Fruit fly (Drosophila melanogaster) whole organism, embryonic: ENCODE measurements around the gene CG17177.
A peak's percentile ranks its signal among the peaks of the same experiment; 100 is the strongest.

Source experiments
- CG10959 ChIP-seq: fragments of 200-800 bp; sonication (Bioruptor generic); IDR thresholded peaks from 2 replicates; pipeline ENCODE4 v1.3.6; 2022; ENCODE audit warnings: missing biosample characterization, missing genetic modification characterization
- CG12155 ChIP-seq: fragments of 200-800 bp; sonication (Bioruptor generic); optimal IDR thresholded peaks from 3 replicates; lab custom pipeline; 2016; ENCODE audit warnings: missing biosample characterization, missing genetic modification characterization
- CG14860 ChIP-seq: fragments of 200-800 bp; sonication (Bioruptor generic); IDR thresholded peaks from 3 replicates; pipeline ENCODE4 v1.3.6; 2022; ENCODE audit warnings: missing biosample characterization, missing genetic modification characterization; ENCODE audit not compliant: partially characterized antibody
- CG14965 ChIP-seq: fragments of 200-800 bp; sonication (Bioruptor generic); optimal IDR thresholded peaks from 2 replicates; lab custom pipeline; 2016; ENCODE audit warnings: missing biosample characterization, missing genetic modification characterization, borderline replicate concordance
- CG15601 ChIP-seq: fragments of 200-800 bp; sonication (Bioruptor generic); optimal IDR thresholded peaks from 3 replicates; lab custom pipeline; 2019; ENCODE audit warnings: missing biosample characterization, mild to moderate bottlenecking, missing genetic modification characterization, moderate library complexity
- CG16815 ChIP-seq: fragments of 200-800 bp; sonication (Bioruptor generic); optimal IDR thresholded peaks from 3 replicates; lab custom pipeline; 2017; ENCODE audit warnings: missing biosample characterization, mild to moderate bottlenecking, missing genetic modification characterization
- CG17328 ChIP-seq: fragments of 200-800 bp; sonication (Bioruptor generic); IDR thresholded peaks from 2 replicates; pipeline ENCODE4 v1.3.6; 2022; ENCODE audit warnings: missing biosample characterization, missing genetic modification characterization
- CG17385 ChIP-seq: fragments of 200-800 bp; sonication (Bioruptor generic); optimal IDR thresholded peaks from 3 replicates; lab custom pipeline; 2018; ENCODE audit warnings: missing biosample characterization, mild to moderate bottlenecking, missing genetic modification characterization
- CG18262 ChIP-seq: fragments of 200-800 bp; optimal IDR thresholded peaks from 3 replicates; lab custom pipeline; 2019; ENCODE audit warnings: missing biosample characterization, mild to moderate bottlenecking, missing genetic modification characterization, moderate library complexity
- CG18476 ChIP-seq: fragments of 200-800 bp; sonication (Bioruptor generic); optimal IDR thresholded peaks from 2 replicates; lab custom pipeline; 2016; ENCODE audit warnings: missing biosample characterization, mild to moderate bottlenecking, missing genetic modification characterization
- CG2120 ChIP-seq: fragments of 200-800 bp; sonication (Bioruptor generic); optimal IDR thresholded peaks from 3 replicates; lab custom pipeline; 2016; ENCODE audit warnings: missing biosample characterization, missing genetic modification characterization
- CG31441 ChIP-seq: fragments of 200-800 bp; sonication (Bioruptor generic); IDR thresholded peaks from 2 replicates; pipeline ENCODE4 v1.3.6; 2022; ENCODE audit warnings: missing biosample characterization, missing genetic modification characterization
- CG33213 ChIP-seq: fragments of 200-800 bp; sonication (Bioruptor generic); optimal IDR thresholded peaks from 3 replicates; lab custom pipeline; 2016; ENCODE audit warnings: missing biosample characterization, missing genetic modification characterization
- CG34376 ChIP-seq: fragments of 200-800 bp; sonication (Bioruptor generic); optimal IDR thresholded peaks from 2 replicates; lab custom pipeline; 2018; ENCODE audit warnings: missing biosample characterization, mild to moderate bottlenecking, missing genetic modification characterization
- CG4404 ChIP-seq: fragments of 200-800 bp; sonication (Bioruptor generic); IDR thresholded peaks from 2 replicates; pipeline ENCODE4 v1.3.6; 2022; ENCODE audit warnings: missing biosample characterization, missing genetic modification characterization
- CG4617 ChIP-seq: fragments of 200-800 bp; sonication (Bioruptor generic); optimal IDR thresholded peaks from 3 replicates; lab custom pipeline; 2016; ENCODE audit warnings: missing biosample characterization, missing genetic modification characterization, borderline replicate concordance
- CG5180 ChIP-seq: fragments of 200-800 bp; sonication (Bioruptor generic); optimal IDR thresholded peaks from 3 replicates; lab custom pipeline; 2017; ENCODE audit warnings: missing biosample characterization, missing genetic modification characterization, mild to moderate bottlenecking, moderate library complexity, missing genetic modification reagents
- CG7786 ChIP-seq: fragments of 200-800 bp; sonication (Bioruptor generic); optimal IDR thresholded peaks from 2 replicates; lab custom pipeline; 2016; ENCODE audit warnings: missing biosample characterization, missing genetic modification characterization
- CG7839 ChIP-seq: fragments of 200-800 bp; sonication (Bioruptor generic); optimal IDR thresholded peaks from 3 replicates; lab custom pipeline; 2018; ENCODE audit warnings: missing biosample characterization, mild to moderate bottlenecking, missing genetic modification characterization, moderate library complexity
- Camta ChIP-seq: fragments of 200-800 bp; sonication (Bioruptor generic); optimal IDR thresholded peaks from 2 replicates; lab custom pipeline; 2016; ENCODE audit warnings: missing biosample characterization, missing genetic modification characterization
- Dek ChIP-seq: fragments of 200-800 bp; sonication (Bioruptor generic); optimal IDR thresholded peaks from 3 replicates; lab custom pipeline; 2019; ENCODE audit warnings: missing biosample characterization, mild to moderate bottlenecking, missing genetic modification characterization, moderate library complexity
- Hmr ChIP-seq: fragments of 200-800 bp; sonication (Bioruptor generic); optimal IDR thresholded peaks from 3 replicates; lab custom pipeline; 2017; ENCODE audit warnings: mild to moderate bottlenecking, missing biosample characterization, missing genetic modification reagents, missing genetic modification characterization
- Hr51 ChIP-seq, 2 experiments: fragments of 200-800 bp; sonication (Bioruptor generic); optimal IDR thresholded peaks; 2 replicates in 1 of 2; 3 replicates in 1 of 2; lab custom pipeline; 2016 to 2018; ENCODE audit warnings: missing biosample characterization in 2 of 2, missing genetic modification characterization in 2 of 2, mild to moderate bottlenecking in 1 of 2, moderate library complexity in 1 of 2
- Lim3 ChIP-seq: fragments of 200-800 bp; sonication (Bioruptor generic); IDR thresholded peaks from 2 replicates; pipeline ENCODE4 v1.3.6; 2022; ENCODE audit warnings: missing biosample characterization, missing genetic modification characterization
- NK7.1 ChIP-seq: fragments of 200-800 bp; sonication (Bioruptor generic); optimal IDR thresholded peaks from 3 replicates; lab custom pipeline; 2016; ENCODE audit warnings: missing biosample characterization, missing genetic modification characterization
- cato ChIP-seq: fragments of 200-800 bp; sonication (Bioruptor generic); optimal IDR thresholded peaks from 2 replicates; lab custom pipeline; 2016; ENCODE audit warnings: missing biosample characterization, missing genetic modification characterization, borderline replicate concordance
- chif ChIP-seq, 2 experiments: fragments of 200-800 bp; sonication (Bioruptor generic); optimal IDR thresholded peaks; 3 replicates each; lab custom pipeline; 2016; ENCODE audit warnings: missing biosample characterization in 2 of 2, missing genetic modification characterization in 2 of 2
- crol ChIP-seq: fragments of 200-800 bp; sonication (Bioruptor generic); IDR thresholded peaks from 2 replicates; pipeline ENCODE4 v1.3.6; 2022; ENCODE audit warnings: missing biosample characterization, missing genetic modification characterization
- dati ChIP-seq: fragments of 200-800 bp; sonication (Bioruptor generic); IDR thresholded peaks from 2 replicates; pipeline ENCODE4 v1.3.6; 2022; ENCODE audit warnings: missing biosample characterization, missing genetic modification characterization
- dimm ChIP-seq: fragments of 200-800 bp; sonication (Bioruptor generic); IDR thresholded peaks from 2 replicates; pipeline ENCODE4 v1.3.6; 2022; ENCODE audit warnings: missing biosample characterization, missing genetic modification characterization
- en ChIP-seq: fragments of 200-800 bp; sonication (Bioruptor generic); optimal IDR thresholded peaks from 2 replicates; lab custom pipeline; 2016; ENCODE audit warnings: missing biosample characterization, missing genetic modification characterization
- gcm ChIP-seq: fragments of 200-800 bp; sonication (Bioruptor generic); optimal IDR thresholded peaks from 2 replicates; lab custom pipeline; 2019; ENCODE audit warnings: missing biosample characterization, mild to moderate bottlenecking, missing genetic modification characterization, moderate library complexity
- ind ChIP-seq: fragments of 200-800 bp; sonication (Bioruptor generic); optimal IDR thresholded peaks from 3 replicates; lab custom pipeline; 2016; ENCODE audit warnings: missing biosample characterization, missing genetic modification characterization
- insv ChIP-seq, 2 experiments: fragments of 200-800 bp; sonication (Bioruptor generic); optimal IDR thresholded peaks; 3 replicates each; lab custom pipeline; 2016 to 2018; ENCODE audit warnings: missing biosample characterization in 2 of 2, missing genetic modification characterization in 2 of 2
- kni ChIP-seq: fragments of 200-800 bp; sonication (Bioruptor generic); optimal IDR thresholded peaks from 3 replicates; lab custom pipeline; 2017; ENCODE audit warnings: mild to moderate bottlenecking, missing biosample characterization, missing genetic modification reagents, missing genetic modification characterization
- lov ChIP-seq, 2 experiments: fragments of 200-800 bp in 1 of 2; fragments of >200 bp in 1 of 2; sonication (Bioruptor generic) in 1 of 2; IDR thresholded peaks in 1 of 2; optimal IDR thresholded peaks in 1 of 2; 2 replicates in 1 of 2; 3 replicates in 1 of 2; pipeline versions ENCODE4 v1.3.6 to Lab custom; 2017 to 2022; ENCODE audit warnings: missing biosample characterization in 1 of 2, missing genetic modification characterization in 1 of 2
- mirr ChIP-seq: fragments of 200-800 bp; sonication (Bioruptor generic); optimal IDR thresholded peaks from 3 replicates; lab custom pipeline; 2018; ENCODE audit warnings: missing biosample characterization, mild to moderate bottlenecking, missing genetic modification characterization
- nerfin-2 ChIP-seq: fragments of 200-800 bp; sonication (Bioruptor generic); IDR thresholded peaks from 2 replicates; pipeline ENCODE4 v1.3.6; 2022; ENCODE audit warnings: missing biosample characterization, missing genetic modification characterization; ENCODE audit not compliant: partially characterized antibody
- sens ChIP-seq: fragments of 200-800 bp; sonication (Bioruptor generic); peaks from one replicate; lab custom pipeline; 2016; ENCODE audit warnings: missing biosample characterization, missing genetic modification characterization
- so ChIP-seq: fragments of 200-800 bp; sonication (Bioruptor generic); IDR thresholded peaks from 3 replicates; pipeline ENCODE4 v1.3.6; 2022; ENCODE audit warnings: missing biosample characterization, missing genetic modification characterization
- sqz ChIP-seq: fragments of 200-800 bp; sonication (Bioruptor generic); optimal IDR thresholded peaks from 3 replicates; lab custom pipeline; 2018; ENCODE audit warnings: missing biosample characterization, mild to moderate bottlenecking, missing genetic modification characterization
- sr ChIP-seq: fragments of 200-800 bp; sonication (Bioruptor generic); IDR thresholded peaks from 3 replicates; pipeline ENCODE4 v1.3.6; 2022; ENCODE audit warnings: missing biosample characterization, missing genetic modification characterization
- stwl ChIP-seq: fragments of 200-800 bp; sonication (Bioruptor generic); optimal IDR thresholded peaks from 3 replicates; lab custom pipeline; 2018; ENCODE audit warnings: missing biosample characterization, mild to moderate bottlenecking, missing genetic modification characterization, moderate library complexity
- sug ChIP-seq: fragments of 200-800 bp; optimal IDR thresholded peaks from 2 replicates; lab custom pipeline; 2019; ENCODE audit warnings: missing biosample characterization, mild to moderate bottlenecking, missing genetic modification characterization, moderate library complexity
- ttk ChIP-seq: fragments of 200-800 bp; sonication (Bioruptor generic); IDR thresholded peaks from 2 replicates; pipeline ENCODE4 v2.1.2; 2022; ENCODE audit warnings: missing biosample characterization, missing genetic modification characterization
- tx ChIP-seq: fragments of 200-800 bp; sonication (Bioruptor generic); optimal IDR thresholded peaks from 2 replicates; lab custom pipeline; 2016; ENCODE audit warnings: missing biosample characterization, missing genetic modification characterization
- usp ChIP-seq: fragments of >200 bp; optimal IDR thresholded peaks from 2 replicates; lab custom pipeline; 2017; ENCODE audit warnings: missing biosample characterization, missing genetic modification characterization
- zf30C ChIP-seq: fragments of 200-800 bp; sonication (Bioruptor generic); optimal IDR thresholded peaks from 3 replicates; lab custom pipeline; 2018; ENCODE audit warnings: missing biosample characterization, mild to moderate bottlenecking, missing genetic modification characterization

The CG17177 gene

DNA sequence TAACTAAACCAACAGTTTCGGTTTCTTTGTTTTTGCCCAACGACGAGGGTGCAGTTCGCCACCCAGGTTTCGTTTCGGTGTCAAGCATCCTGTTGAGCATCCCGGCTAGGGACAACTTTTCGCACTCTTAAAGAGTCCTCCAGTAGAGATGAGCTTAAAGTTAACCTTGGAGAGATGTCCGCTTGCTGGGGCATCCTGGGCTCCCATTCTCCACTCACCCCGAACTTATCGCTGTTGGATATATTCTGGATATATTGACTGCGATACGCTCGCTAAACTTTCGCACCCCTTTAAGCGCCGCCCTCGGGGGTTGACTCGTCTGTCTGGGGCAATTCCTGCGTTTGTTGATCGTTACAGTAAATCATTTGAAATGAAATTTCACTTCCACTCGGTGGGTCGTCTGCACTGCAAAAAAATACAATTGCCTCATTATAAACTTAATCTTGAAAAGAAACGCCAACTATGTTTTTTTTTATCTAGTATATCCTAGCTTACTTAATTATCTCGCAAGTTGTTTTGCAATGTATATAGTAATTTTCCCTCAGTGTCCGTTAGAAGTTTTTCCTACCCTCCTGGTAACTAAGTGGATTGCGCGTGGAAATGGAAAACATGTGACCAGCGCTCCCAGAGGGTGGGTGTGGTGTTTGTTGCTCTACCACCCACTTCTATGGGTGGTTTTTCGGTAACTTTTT lies 39.8 kb downstream of the CG17177 start (continued):
- TF ChIP-seq so (GFP tag; lab: Robert Waterston, UW) (peak; percentile 84), CG4617 (GFP tag; lab: Kevin White, UChicago) (no peak), gcm (GFP tag; lab: Kevin White, UChicago) (peak; percentile 75), sqz (peak; percentile 80), dati (GFP tag; lab: Robert Waterston, UW) (peak; percentile 2; the same call in 1 of the 2 replicates), CG14860 (GFP tag; lab: Robert Waterston, UW) (no peak), CG14965 (no peak), CG17328 (GFP tag; lab: Robert Waterston, UW) (peak; percentile 86), CG34376 (GFP tag; lab: Kevin White, UChicago) (peak; percentile 46), stwl (tag; lab: Kevin White, UChicago) (no peak), insv (GFP tag; optimal IDR thresholded peaks at IDR 0.05; lab: Kevin White, UChicago) (peak in 1 of 2 experiments; percentile 11), dimm (peak; percentile 64), CG2120 (GFP tag; lab: Kevin White, UChicago) (peak; percentile 85), sens (peak; percentile 96), Hmr (peak; percentile 88), ttk (GFP tag; lab: Robert Waterston, UW) (peak; percentile 85), sug (tag; lab: Kevin White, UChicago) (peak; percentile 43), chif (GFP tag; optimal IDR thresholded peaks at IDR 0.05; lab: Kevin White, UChicago) (peak; percentile 71 to 79), kni (peak; percentile 67), CG15601 (tag; lab: Kevin White, UChicago) (peak; percentile 79), ind (peak; percentile 71), CG4404 (GFP tag; lab: Robert Waterston, UW) (peak; percentile 68), en (GFP tag; lab: Kevin White, UChicago) (peak; percentile 62), CG31441 (GFP tag; lab: Robert Waterston, UW) (peak; percentile 86), CG33213 (GFP tag; lab: Kevin White, UChicago) (peak; percentile 62), CG12155 (GFP tag; lab: Kevin White, UChicago) (peak; percentile 51), tx (GFP tag; lab: Kevin White, UChicago) (peak; percentile 74), CG10959 (GFP tag; lab: Robert Waterston, UW) (peak; percentile 59), lov (optimal IDR thresholded peaks at IDR 0.05; lab: Kevin White, UChicago) (no peak), lov (GFP tag; IDR thresholded peaks at IDR 0.05; lab: Robert Waterston, UW) (0 out of 3 replicates have a peak, but pooled peaks have one; percentile 44), CG18262 (tag; lab: Kevin White, UChicago) (peak; percentile 79), CG18476 (GFP tag; lab: Kevin White, UChicago) (peak; percentile 60), CG17385 (GFP tag; lab: Kevin White, UChicago) (peak; percentile 76), Dek (tag; lab: Kevin White, UChicago) (peak; percentile 78), CG7839 (peak; percentile 87), Camta (GFP tag; lab: Kevin White, UChicago) (peak; percentile 70), usp (GFP tag; lab: Kevin White, UChicago) (no peak), nerfin-2 (GFP tag; lab: Robert Waterston, UW) (no peak), Lim3 (GFP tag; lab: Robert Waterston, UW) (peak; percentile 73), cato (GFP tag; lab: Kevin White, UChicago) (peak; percentile 45), mirr (peak; percentile 7), zf30C (peak; percentile 87), crol (0 out of 2 replicates have a peak, but pooled peaks have one; percentile 16), NK7.1 (GFP tag; lab: Kevin White, UChicago) (peak; percentile 76), CG5180 (GFP tag; lab: Kevin White, UChicago) (peak; percentile 16), CG16815 (GFP tag; lab: Kevin White, UChicago) (peak; percentile 45), Hr51 (GFP tag; optimal IDR thresholded peaks at IDR 0.05; lab: Kevin White, UChicago) (peak; percentile 76 to 85), CG7786 (GFP tag; lab: Kevin White, UChicago) (peak; percentile 79), sr (peak; percentile 68; the same call in 2 of the 3 replicates)
